Worm (Caenorhabditis elegans): Measurements from ENCODE around the gene T26C12.1.

T26C12.1 gene

DNA sequence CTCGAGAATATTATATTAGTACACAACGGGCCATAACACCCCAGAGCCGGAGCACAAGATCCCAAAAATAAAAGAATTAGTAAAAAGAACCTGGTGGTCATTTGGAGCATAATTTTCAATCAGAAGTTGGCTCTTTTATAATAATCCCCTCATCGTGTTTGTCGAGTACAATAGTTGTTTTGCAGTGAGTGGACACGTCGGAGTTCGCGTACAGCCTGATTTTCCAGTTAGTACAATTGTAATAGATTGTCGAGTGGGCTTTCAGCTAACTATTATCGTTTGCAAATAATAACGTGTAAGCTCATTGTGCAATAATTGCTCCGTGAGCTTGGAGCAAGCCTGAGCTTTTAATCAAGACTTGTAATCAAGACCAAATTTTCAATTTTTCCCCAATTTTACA, 48.8 kb downstream of the T26C12.1 start, which contains the start of gene W08E12.9:
TSS of gene W08E12.9 (minus strand) at position 101 of the 400 bp plus-strand sequence.
- TF ChIP-seq lir-1 (GFP tag; conservative IDR thresholded peaks at IDR 0.05) (no peak), attf-6 (GFP tag; IDR thresholded peaks at IDR 0.05) (no peak), rcor-1 (GFP tag; IDR thresholded peaks at IDR 0.05) (no peak), mcd-1 (GFP tag; IDR thresholded peaks at IDR 0.05) (no peak), K12H6.12 (tag; optimal IDR thresholded peaks at IDR 0.05) (no peak), nhr-80 (tag; optimal IDR thresholded peaks at IDR 0.05) (no peak), F39B2.1 (GFP tag; IDR thresholded peaks at IDR 0.05) (no peak), egrh-3 (GFP tag; IDR thresholded peaks at IDR 0.05) (no peak), ceh-58 (GFP tag; IDR thresholded peaks at IDR 0.05) (no peak), C06A6.2 (GFP tag; conservative IDR thresholded peaks at IDR 0.05) (no peak), tbp1 (GFP tag; optimal IDR thresholded peaks at IDR 0.05) (no peak), snpc-1.3 (tag; optimal IDR thresholded peaks at IDR 0.05; ENCODE audit: insufficient read depth) (no peak), F55B11.4 (tag; optimal IDR thresholded peaks at IDR 0.05; ENCODE audit: borderline replicate concordance, insufficient read depth) (no peak), snpc-3.4 (tag; optimal IDR thresholded peaks at IDR 0.05) (no peak), aptf-2 (GFP tag; conservative IDR thresholded peaks at IDR 0.05) (no peak)

DNA sequence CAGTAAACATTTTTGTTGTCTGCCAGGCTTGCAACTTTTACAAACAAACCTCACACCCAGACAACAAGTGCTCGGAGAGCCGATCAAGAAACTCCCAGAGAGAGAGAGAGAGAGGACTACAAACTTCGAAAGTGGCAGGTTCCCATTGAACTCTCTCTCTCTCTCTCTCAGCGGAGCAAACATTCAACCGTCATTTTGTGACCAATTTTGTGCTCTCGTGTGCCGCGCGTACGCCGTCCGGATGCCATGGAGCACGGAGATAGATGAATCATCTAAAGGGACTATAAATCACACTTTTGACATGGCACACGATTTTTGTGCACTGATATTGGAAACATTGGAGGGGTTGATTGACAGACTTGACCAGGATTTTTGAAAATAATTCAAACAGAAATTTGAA, 50.2 kb downstream of the T26C12.1 start:
- TF ChIP-seq F55B11.4 (tag; optimal IDR thresholded peaks at IDR 0.05; ENCODE audit: borderline replicate concordance, insufficient read depth) (no peak), hsf-1 (GFP tag; IDR thresholded peaks at IDR 0.05) (no peak), ceh-91 (GFP tag; IDR thresholded peaks at IDR 0.05) (no peak), hlh-26 (GFP tag; conservative IDR thresholded peaks at IDR 0.05) (no peak), fkh-3 (tag; optimal IDR thresholded peaks at IDR 0.05) (no peak), cebp-1 (GFP tag; IDR thresholded peaks at IDR 0.05) (no peak), cebp-1 (tag; optimal IDR thresholded peaks at IDR 0.05) (no peak), pbrm-1 (GFP tag; IDR thresholded peaks at IDR 0.05) (no peak), nhr-120 (GFP tag; IDR thresholded peaks at IDR 0.05) (no peak), let-607 (tag; optimal IDR thresholded peaks at IDR 0.05) (no peak), nfyb-1 (GFP tag; IDR thresholded peaks at IDR 0.05) (no peak), egl-44 (GFP tag; IDR thresholded peaks at IDR 0.05) (no peak), efl-1 (GFP tag; optimal IDR thresholded peaks at IDR 0.05) (no peak), lag-1 (GFP tag; IDR thresholded peaks at IDR 0.05) (no peak)

DNA sequence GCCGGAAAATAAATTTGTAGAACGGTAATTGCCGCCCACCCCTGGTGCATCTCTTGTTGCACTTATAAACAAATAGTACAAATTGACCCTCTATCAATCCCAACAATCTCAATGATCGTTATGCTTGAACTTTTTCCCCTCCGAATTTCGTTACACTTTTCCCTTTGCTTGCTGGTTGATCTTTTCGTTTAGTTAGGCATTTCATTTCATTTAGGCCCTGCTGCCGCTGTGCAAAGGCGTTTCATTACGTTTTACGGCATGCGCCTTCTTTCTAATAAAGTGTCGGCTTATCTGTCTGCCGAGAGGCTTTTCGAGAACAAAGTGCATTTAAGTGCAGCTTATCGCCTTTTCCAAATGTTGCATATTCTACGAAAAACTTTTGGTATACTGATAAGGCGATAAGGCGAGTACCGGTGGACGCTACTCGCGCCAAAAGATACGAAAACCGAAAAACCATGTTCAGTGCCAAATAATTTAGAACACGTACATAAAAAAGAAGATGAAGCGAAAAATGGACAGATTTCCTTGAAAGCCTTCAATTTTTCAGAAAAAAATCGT, 52.0 kb downstream of the T26C12.1 start:
- peak; percentile 81 for TF ChIP-seq nhr-80 (tag; optimal IDR thresholded peaks at IDR 0.05)
- peak in 1 of 2 experiments; percentile 30 for TF ChIP-seq let-607 (tag; optimal IDR thresholded peaks at IDR 0.05)
- no peak for TF ChIP-seq D2030.7 (GFP tag; IDR thresholded peaks at IDR 0.05)
- no peak for TF ChIP-seq hlh-12 (tag; optimal IDR thresholded peaks at IDR 0.05)
- TF ChIP-seq die-1 (tag; optimal IDR thresholded peaks at IDR 0.05) = no peak

- TF ChIP-seq madf-8 (GFP tag; conservative IDR thresholded peaks at IDR 0.05) (no peak), F49E8.2 (tag; optimal IDR thresholded peaks at IDR 0.05; ENCODE audit: insufficient read depth) (no peak), sea-2 (GFP tag; IDR thresholded peaks at IDR 0.05) (no peak), Y67H2A.10 (GFP tag; conservative IDR thresholded peaks at IDR 0.05) (no peak), rcor-1 (GFP tag; IDR thresholded peaks at IDR 0.05) (no peak), pha-4 (tag; optimal IDR thresholded peaks at IDR 0.05) (no peak), let-526 (GFP tag; IDR thresholded peaks at IDR 0.05) (no peak), F10E7.11 (tag; optimal IDR thresholded peaks at IDR 0.05) (no peak), bed-2 (GFP tag; IDR thresholded peaks at IDR 0.05) (no peak), hrde-1 (tag; optimal IDR thresholded peaks at IDR 0.05; ENCODE audit: borderline replicate concordance) (no peak), madf-6 (GFP tag; IDR thresholded peaks at IDR 0.05) (peak; percentile 11; the same call in 1 of the 2 replicates), nfya-1 (tag; optimal IDR thresholded peaks at IDR 0.05; ENCODE audit: borderline replicate concordance, insufficient read depth) (no peak), aptf-3 (GFP tag; IDR thresholded peaks at IDR 0.05) (no peak), tlf-1 (GFP tag; optimal IDR thresholded peaks at IDR 0.05) (peak; percentile 14), ztf-18 (tag; optimal IDR thresholded peaks at IDR 0.05) (peak; percentile 14)
Measured at ce11 chrIV:3311243-3311642, 52.5 kb downstream of the T26C12.1 start, which contains the start of gene zip-11. Gene zip-11 (plus strand): TSS chrIV:3311276.
